Fruit fly (Drosophila melanogaster) whole organism, adult: Measurements from ENCODE around the gene CG1288.

Source experiments
- CG11617 ChIP-seq: fragments of 200-800 bp; sonication (Bioruptor generic); optimal IDR thresholded peaks from 2 replicates; lab custom pipeline; 2017; ENCODE audit warnings: mild to moderate bottlenecking, missing biosample characterization, missing genetic modification reagents, missing genetic modification characterization
- CG12768 ChIP-seq: fragments of 200-800 bp; sonication (Bioruptor generic); optimal IDR thresholded peaks from 2 replicates; lab custom pipeline; 2017; ENCODE audit warnings: missing biosample characterization, missing genetic modification characterization, mild to moderate bottlenecking, moderate library complexity, missing genetic modification reagents
- CG14711 ChIP-seq: fragments of 200-800 bp; sonication (Bioruptor generic); optimal IDR thresholded peaks from 2 replicates; lab custom pipeline; 2018; ENCODE audit warnings: missing biosample characterization, mild to moderate bottlenecking, missing genetic modification characterization, moderate library complexity
- CG1620 ChIP-seq: fragments of 200-800 bp; sonication (Bioruptor generic); optimal IDR thresholded peaks from 2 replicates; lab custom pipeline; 2016; ENCODE audit warnings: missing biosample characterization, missing genetic modification characterization
- CG33017 ChIP-seq: fragments of 200-800 bp; sonication (Bioruptor generic); optimal IDR thresholded peaks from 2 replicates; lab custom pipeline; 2018; ENCODE audit warnings: missing biosample characterization, mild to moderate bottlenecking, missing genetic modification characterization, moderate library complexity
- CG5204 ChIP-seq: fragments of 200-800 bp; sonication (Bioruptor generic); optimal IDR thresholded peaks from 2 replicates; lab custom pipeline; 2016; ENCODE audit warnings: missing biosample characterization, missing genetic modification characterization
- CG7045 ChIP-seq: fragments of 200-800 bp; sonication (Bioruptor generic); optimal IDR thresholded peaks from 2 replicates; lab custom pipeline; 2017; ENCODE audit warnings: missing biosample characterization, mild to moderate bottlenecking, missing genetic modification characterization
- CG7101 ChIP-seq: fragments of 200-800 bp; sonication (Bioruptor generic); optimal IDR thresholded peaks from 2 replicates; lab custom pipeline; 2018; ENCODE audit warnings: missing biosample characterization, mild to moderate bottlenecking, missing genetic modification characterization, moderate library complexity
- Clk ChIP-seq: fragments of 200-800 bp; sonication (Bioruptor generic); optimal IDR thresholded peaks from 2 replicates; lab custom pipeline; 2017; ENCODE audit warnings: missing biosample characterization, missing genetic modification characterization
- Crg-1 ChIP-seq: fragments of 200-800 bp; sonication (Bioruptor generic); optimal IDR thresholded peaks from 2 replicates; lab custom pipeline; 2016; ENCODE audit warnings: missing biosample characterization, missing genetic modification characterization
- Hr96 ChIP-seq: fragments of 200-800 bp; sonication (Bioruptor generic); optimal IDR thresholded peaks from 2 replicates; lab custom pipeline; 2016; ENCODE audit warnings: missing biosample characterization, missing genetic modification characterization
- Mnt ChIP-seq: fragments of 200-800 bp; sonication (Bioruptor generic); optimal IDR thresholded peaks from 2 replicates; lab custom pipeline; 2016; ENCODE audit warnings: missing biosample characterization, mild to moderate bottlenecking, missing genetic modification characterization
- bab1 ChIP-seq: fragments of 200-800 bp; sonication (Bioruptor generic); optimal IDR thresholded peaks from 3 replicates; lab custom pipeline; 2019; ENCODE audit warnings: missing biosample characterization, mild to moderate bottlenecking, missing genetic modification characterization, moderate library complexity
- cic ChIP-seq: fragments of 200-800 bp; sonication (Bioruptor generic); optimal IDR thresholded peaks from 2 replicates; lab custom pipeline; 2017; ENCODE audit warnings: missing biosample characterization, mild to moderate bottlenecking, missing genetic modification characterization, moderate library complexity
- cnc ChIP-seq, 2 experiments: fragments of >200 bp; optimal IDR thresholded peaks; 2 replicates each; lab custom pipeline; 2017
- kay ChIP-seq: fragments of 200-800 bp; sonication (Bioruptor generic); peaks from one replicate; lab custom pipeline; 2016; ENCODE audit warnings: missing biosample characterization, missing genetic modification characterization, borderline replicate concordance
- ovo ChIP-seq: fragments of 200-800 bp; sonication (Bioruptor generic); optimal IDR thresholded peaks from 2 replicates; lab custom pipeline; 2016; ENCODE audit warnings: missing biosample characterization, missing genetic modification characterization
- pad ChIP-seq: fragments of 200-800 bp; sonication (Bioruptor generic); optimal IDR thresholded peaks from 3 replicates; lab custom pipeline; 2017; ENCODE audit warnings: missing biosample characterization, missing genetic modification characterization, mild to moderate bottlenecking, moderate library complexity, missing genetic modification reagents
- tj ChIP-seq: fragments of 200-800 bp; sonication (Bioruptor generic); optimal IDR thresholded peaks from 3 replicates; lab custom pipeline; 2017; ENCODE audit warnings: missing biosample characterization, mild to moderate bottlenecking, missing genetic modification characterization, moderate library complexity
- toe ChIP-seq: fragments of 200-800 bp; sonication (Bioruptor generic); optimal IDR thresholded peaks from 2 replicates; lab custom pipeline; 2016; ENCODE audit warnings: missing biosample characterization, missing genetic modification characterization

Gene CG1288

DNA sequence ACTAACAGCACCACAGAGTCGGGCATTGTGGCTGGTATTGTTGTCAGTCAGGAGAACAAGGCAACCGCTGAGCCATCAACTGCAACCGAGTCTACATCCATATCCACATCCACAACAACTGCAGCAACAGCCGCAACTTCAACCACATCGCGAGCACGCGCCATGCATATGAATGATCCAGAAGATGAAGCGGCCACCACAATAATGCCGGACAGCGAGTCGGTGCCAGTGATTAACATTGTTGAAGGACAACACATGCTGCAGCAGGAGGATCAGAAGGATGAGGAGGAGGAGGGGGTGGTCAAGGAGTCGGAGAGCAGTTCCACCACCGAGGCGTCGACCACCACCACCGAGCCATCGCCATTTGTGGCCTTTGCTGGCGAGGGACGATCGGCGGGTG is 33.5 kb downstream of the CG1288 start:
- TF ChIP-seq CG7101 (tag; lab: Kevin White, UChicago) (no peak), Mnt (GFP tag; lab: Kevin White, UChicago) (no peak), tj (GFP tag; lab: Kevin White, UChicago) (no peak), CG12768 (no peak), CG5204 (GFP tag; lab: Kevin White, UChicago) (no peak), CG33017 (no peak), cic (no peak), CG14711 (tag; lab: Kevin White, UChicago) (no peak), CG7045 (no peak)

DNA sequence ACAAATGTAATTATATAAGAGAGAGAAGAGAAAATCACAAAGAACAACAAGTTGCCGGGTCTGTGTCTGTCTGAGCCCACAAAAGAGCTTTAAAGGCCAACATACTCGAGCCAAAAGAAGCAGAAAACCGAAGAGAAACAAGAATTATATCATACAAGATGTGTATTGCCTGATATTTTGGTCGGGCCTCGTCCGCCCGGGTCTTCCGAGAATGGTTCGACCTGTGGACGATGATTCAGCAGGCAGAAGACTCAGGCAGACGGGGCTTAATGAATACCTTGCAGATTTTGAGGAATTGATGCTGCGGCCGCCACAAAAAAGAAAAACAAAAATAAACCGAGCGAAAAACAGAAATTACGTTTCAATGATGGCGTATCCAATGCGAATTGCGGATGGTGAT is 35.3 kb downstream of the CG1288 start:
- TF ChIP-seq Crg-1 (no peak), cic (no peak), kay (GFP tag; lab: Kevin White, UChicago) (no peak), CG14711 (tag; lab: Kevin White, UChicago) (no peak), CG7101 (tag; lab: Kevin White, UChicago) (no peak), CG5204 (GFP tag; lab: Kevin White, UChicago) (no peak), toe (no peak), CG33017 (no peak), Mnt (GFP tag; lab: Kevin White, UChicago) (no peak), CG12768 (no peak), CG1620 (GFP tag; lab: Kevin White, UChicago) (no peak), Hr96 (GFP tag; lab: Kevin White, UChicago) (no peak), CG7045 (no peak), ovo (GFP tag; lab: Kevin White, UChicago) (no peak), tj (GFP tag; lab: Kevin White, UChicago) (no peak), cnc (optimal IDR thresholded peaks at IDR 0.05; lab: Kevin White, UChicago) (no peak), CG11617 (no peak)

DNA sequence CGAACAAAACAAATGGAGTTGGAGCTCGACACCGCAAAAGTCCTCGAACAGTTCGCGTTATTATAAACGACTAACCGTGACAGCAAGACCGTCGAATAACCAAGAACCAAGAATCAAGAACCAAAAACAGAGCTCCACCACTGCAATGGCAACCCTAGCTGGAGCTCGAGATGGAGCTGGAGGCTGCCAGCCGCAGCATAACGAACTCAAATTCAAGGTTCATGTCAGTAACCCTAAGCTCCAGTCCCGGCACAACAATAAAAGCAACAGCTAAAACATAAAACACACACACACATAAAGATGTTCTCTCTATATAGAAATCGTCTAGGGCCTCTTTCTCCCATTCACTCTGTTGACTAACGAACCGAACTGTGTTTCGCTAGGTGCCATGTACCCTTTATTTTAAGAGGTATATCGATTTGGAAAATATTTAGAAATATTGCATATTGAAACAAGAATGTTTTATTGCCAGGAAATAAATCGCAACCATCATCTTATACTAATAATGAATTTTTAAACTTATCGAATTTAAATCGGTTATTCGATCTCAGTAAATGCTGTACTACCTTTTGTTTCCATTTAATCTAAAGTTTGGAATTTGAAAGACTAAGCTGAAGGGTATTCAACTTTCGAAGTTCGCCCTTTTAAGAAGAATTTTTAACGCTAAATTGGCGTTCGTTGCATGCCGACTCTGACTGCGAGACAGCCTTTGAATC is 36.7 kb downstream of the CG1288 start:
- TF ChIP-seq CG7101 (tag; lab: Kevin White, UChicago): no peak
- no peak for TF ChIP-seq CG11617
- TF ChIP-seq tj (GFP tag; lab: Kevin White, UChicago): no peak
- TF ChIP-seq CG33017: no peak
- no peak for TF ChIP-seq cic
- TF ChIP-seq CG12768: no peak
- no peak for TF ChIP-seq cnc (optimal IDR thresholded peaks at IDR 0.05; lab: Kevin White, UChicago)
- no peak for TF ChIP-seq CG14711 (tag; lab: Kevin White, UChicago)
- no peak for TF ChIP-seq Mnt (GFP tag; lab: Kevin White, UChicago)
- no peak for TF ChIP-seq ovo (GFP tag; lab: Kevin White, UChicago)
- TF ChIP-seq bab1 (GFP tag; lab: Kevin White, UChicago): no peak
- TF ChIP-seq CG7045: no peak
- TF ChIP-seq CG5204 (GFP tag; lab: Kevin White, UChicago): no peak
- TF ChIP-seq Hr96 (GFP tag; lab: Kevin White, UChicago): no peak
- no peak for TF ChIP-seq Clk (GFP tag; lab: Kevin White, UChicago)
- TF ChIP-seq CG1620 (GFP tag; lab: Kevin White, UChicago): no peak
- TF ChIP-seq Crg-1: no peak
- TF ChIP-seq kay (GFP tag; lab: Kevin White, UChicago): no peak

DNA sequence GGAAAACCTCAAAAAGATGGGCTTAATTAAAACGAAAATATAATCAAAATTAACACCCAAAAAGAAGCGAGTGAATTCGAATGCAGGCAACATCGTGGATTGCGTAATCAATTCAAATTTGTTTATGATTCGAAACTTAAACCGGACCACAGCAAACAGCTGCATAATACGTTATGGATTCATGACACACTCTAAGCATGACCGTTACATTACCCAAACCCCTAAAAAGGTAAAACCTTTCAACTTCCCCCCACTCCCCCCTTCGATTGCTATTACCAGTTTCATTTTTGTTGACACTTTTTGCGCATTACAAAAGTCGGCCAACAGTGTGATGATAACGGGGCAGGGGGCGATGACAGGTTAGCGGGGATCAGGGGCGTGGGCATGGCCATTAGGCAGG is 38.3 kb downstream of the CG1288 start:
- TF ChIP-seq CG7101 (tag; lab: Kevin White, UChicago) (no peak), tj (GFP tag; lab: Kevin White, UChicago) (no peak), toe (no peak), CG7045 (no peak), kay (GFP tag; lab: Kevin White, UChicago) (no peak), CG5204 (GFP tag; lab: Kevin White, UChicago) (no peak)

DNA sequence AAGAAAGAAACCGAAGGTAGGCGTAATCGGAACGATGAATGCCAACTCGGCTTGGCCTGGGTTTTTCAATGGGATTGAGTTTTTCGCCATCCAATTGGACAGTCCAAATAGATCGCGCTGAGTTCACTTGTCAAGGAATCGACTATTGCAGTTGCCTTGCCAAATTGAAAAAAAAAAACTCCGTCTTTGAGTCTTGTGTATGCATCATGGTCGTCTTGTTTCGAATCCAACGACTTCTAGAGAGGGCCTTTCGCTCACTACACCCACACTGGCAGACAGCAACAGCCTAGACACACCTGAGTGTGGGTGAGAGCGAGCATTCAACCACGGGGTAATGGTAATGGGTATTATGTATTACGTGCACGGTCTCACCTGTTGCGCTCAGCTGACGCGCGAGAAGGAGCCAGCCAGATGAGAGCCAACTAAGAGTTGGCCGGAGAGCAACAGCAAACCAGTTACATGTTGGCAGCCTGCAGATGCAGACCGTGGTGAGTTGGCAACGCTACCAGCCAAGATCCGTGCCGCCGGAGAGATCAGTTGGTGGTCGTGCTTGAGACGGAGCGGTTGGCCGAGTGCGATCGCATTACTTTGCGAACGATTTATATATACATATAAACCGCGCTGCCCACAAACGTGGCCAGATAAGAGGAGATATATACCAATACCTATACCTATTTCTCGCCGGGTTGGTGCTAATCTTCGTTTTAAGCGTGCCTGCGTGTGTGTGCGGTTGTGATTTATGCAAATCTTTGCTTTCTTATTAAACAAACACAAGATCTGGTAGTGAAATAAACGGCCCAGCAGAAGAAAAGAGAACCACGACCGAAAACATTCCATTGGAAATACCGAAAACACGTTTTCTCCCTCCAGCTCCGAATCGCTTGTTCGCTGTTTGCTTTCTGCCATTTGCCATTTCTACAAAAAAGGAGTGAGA is 45.6 kb downstream of the CG1288 start, which contains the start of gene sas:
Gene sas, plus strand, starts transcription at position 453 of the 934 bp plus-strand sequence.
- no peak for TF ChIP-seq tj (GFP tag; lab: Kevin White, UChicago)
- no peak for TF ChIP-seq kay (GFP tag; lab: Kevin White, UChicago)
- TF ChIP-seq Hr96 (GFP tag; lab: Kevin White, UChicago): no peak
- no peak for TF ChIP-seq ovo (GFP tag; lab: Kevin White, UChicago)
- no peak for TF ChIP-seq CG11617
- no peak for TF ChIP-seq CG5204 (GFP tag; lab: Kevin White, UChicago)
- TF ChIP-seq CG7101 (tag; lab: Kevin White, UChicago): no peak
- no peak for TF ChIP-seq Clk (GFP tag; lab: Kevin White, UChicago)
- no peak for TF ChIP-seq CG33017
- TF ChIP-seq Mnt (GFP tag; lab: Kevin White, UChicago): no peak
- TF ChIP-seq CG12768: no peak
- TF ChIP-seq pad (GFP tag; lab: Kevin White, UChicago): no peak
- no peak for TF ChIP-seq bab1 (GFP tag; lab: Kevin White, UChicago)
- no peak for TF ChIP-seq CG1620 (GFP tag; lab: Kevin White, UChicago)
- no peak for TF ChIP-seq CG7045
- no peak for TF ChIP-seq cic
- no peak for TF ChIP-seq Crg-1
- no peak for TF ChIP-seq toe
- TF ChIP-seq cnc (optimal IDR thresholded peaks at IDR 0.05; lab: Kevin White, UChicago): no peak
- no peak for TF ChIP-seq CG14711 (tag; lab: Kevin White, UChicago)
